Fruit fly (Drosophila melanogaster): ENCODE results near the gene unc-45.
"Not testable (repeated sequence)": the region's sequence is repeated elsewhere in the genome, so short reads cannot be mapped to it uniquely, and the experiment has no call there.

Gene unc-45

DNA sequence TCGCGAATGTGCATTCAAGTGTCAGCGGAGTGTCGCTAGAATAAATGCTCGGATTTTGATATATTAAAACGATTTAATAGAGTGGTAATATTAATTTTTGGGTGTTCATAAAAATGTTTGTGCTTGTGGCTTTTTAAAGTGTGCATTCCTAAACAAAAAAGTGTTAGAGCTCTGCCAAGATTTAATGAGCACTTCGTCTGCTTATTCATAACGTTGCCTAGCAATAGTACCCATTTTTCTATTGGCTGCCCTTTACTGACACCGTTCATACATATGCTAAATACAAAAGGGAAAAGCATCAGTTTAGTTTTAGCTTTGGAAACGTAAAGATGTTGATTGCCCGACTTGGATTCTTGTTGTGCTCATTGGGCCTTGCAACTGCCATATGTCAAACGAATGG is 16.3 kb downstream of the unc-45 start, which contains the start of gene CG43061:
TSS of gene CG43061 (plus strand) at position 301 of the 400 bp plus-strand sequence.
- not testable (repeated sequence) for TF ChIP-seq CG15710, CG9948, gl (tag; optimal IDR thresholded peaks at IDR 0.05)

DNA sequence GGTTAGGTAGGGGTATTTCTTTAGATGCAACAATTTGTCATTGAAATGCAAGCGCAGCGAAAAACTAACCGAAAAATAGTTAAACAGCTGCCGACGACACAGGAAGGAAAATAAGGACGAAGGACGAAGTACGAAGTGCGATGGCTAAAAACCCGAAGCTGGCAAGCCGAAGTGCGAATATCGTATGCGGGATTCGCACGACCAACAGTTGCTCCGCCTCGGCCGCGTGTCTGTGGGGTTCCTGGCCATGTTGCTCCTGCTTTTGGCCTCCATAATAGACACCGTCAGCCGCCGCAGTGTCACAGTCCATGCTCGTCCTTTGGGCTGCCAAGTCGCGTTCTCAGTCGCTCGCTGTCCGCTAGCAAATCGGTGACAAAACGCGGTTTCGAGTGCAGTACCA is 25.9 kb downstream of the unc-45 start, which contains the start of gene mAChR-B:
TSS of gene mAChR-B (plus strand) at position 301 of the 400 bp plus-strand sequence.
- no peak for TF ChIP-seq Pif1A (GFP tag; optimal IDR thresholded peaks at IDR 0.05)
- TF ChIP-seq D1 (tag; optimal IDR thresholded peaks at IDR 0.05), result no peak
- TF ChIP-seq CG14655 (GFP tag; optimal IDR thresholded peaks at IDR 0.05), result no peak

DNA sequence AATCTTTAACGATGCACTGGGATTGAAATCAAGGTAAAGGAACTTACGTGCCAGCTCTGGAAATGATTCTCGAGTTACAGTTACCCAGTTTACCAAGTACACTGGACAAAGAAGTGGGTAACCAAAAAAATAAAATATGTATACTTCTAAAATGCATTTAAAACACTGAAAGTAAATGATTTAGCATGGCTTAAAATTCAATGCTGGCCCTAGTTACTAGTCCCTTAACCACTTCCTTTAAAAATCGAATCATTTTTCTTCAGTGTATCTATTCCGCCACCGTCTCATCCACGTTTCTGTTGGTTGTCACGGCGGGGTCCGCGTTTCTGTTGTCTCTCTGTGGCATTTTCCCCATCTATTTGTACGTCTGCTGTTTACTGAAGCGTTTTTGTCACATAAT is 39.5 kb downstream of the unc-45 start:
- no peak for TF ChIP-seq CG34367 (tag; optimal IDR thresholded peaks at IDR 0.05)
- peak; percentile 31 for TF ChIP-seq CG9948 (tag; optimal IDR thresholded peaks at IDR 0.05)
- peak; percentile 6 for TF ChIP-seq CG8301 (tag; optimal IDR thresholded peaks at IDR 0.05)
- TF ChIP-seq CG32121 (GFP tag; IDR thresholded peaks at IDR 0.05), result no peak
- TF ChIP-seq CG13204 (GFP tag; optimal IDR thresholded peaks at IDR 0.05), result no peak
- TF ChIP-seq Pif1B (GFP tag; optimal IDR thresholded peaks at IDR 0.05), result no peak
- TF ChIP-seq gl (tag; optimal IDR thresholded peaks at IDR 0.05), result no peak
- no peak for TF ChIP-seq CG12605 (GFP tag; IDR thresholded peaks at IDR 0.05)
- TF ChIP-seq Ets98B (GFP tag; IDR thresholded peaks at IDR 0.05), result no peak
- peak; percentile 42 for TF ChIP-seq CG14655 (GFP tag; optimal IDR thresholded peaks at IDR 0.05)
- TF ChIP-seq D1 (tag; optimal IDR thresholded peaks at IDR 0.05), result no peak
- TF ChIP-seq CG17806 (tag; optimal IDR thresholded peaks at IDR 0.05), result peak; percentile 13
- no peak for TF ChIP-seq EcR (GFP tag; optimal IDR thresholded peaks at IDR 0.05)
- peak; percentile 47; the same call in 2 of the 3 replicates for TF ChIP-seq CG4496 (GFP tag; IDR thresholded peaks at IDR 0.05)
- TF ChIP-seq CG10348 (GFP tag; IDR thresholded peaks at IDR 0.05), result no peak
- no peak for TF ChIP-seq rn (GFP tag; IDR thresholded peaks at IDR 0.05)
- TF ChIP-seq Pif1A (GFP tag; optimal IDR thresholded peaks at IDR 0.05), result peak; percentile 49
- TF ChIP-seq fd96Ca (GFP tag; IDR thresholded peaks at IDR 0.05), result 0 out of 3 replicates have a peak, but pooled peaks have one; percentile 24
- no peak for TF ChIP-seq Snoo (tag; optimal IDR thresholded peaks at IDR 0.05)
- peak; percentile 23 for TF ChIP-seq CG8159 (tag; optimal IDR thresholded peaks at IDR 0.05)
- TF ChIP-seq CG15710 (tag; optimal IDR thresholded peaks at IDR 0.05), result peak; percentile 3

DNA sequence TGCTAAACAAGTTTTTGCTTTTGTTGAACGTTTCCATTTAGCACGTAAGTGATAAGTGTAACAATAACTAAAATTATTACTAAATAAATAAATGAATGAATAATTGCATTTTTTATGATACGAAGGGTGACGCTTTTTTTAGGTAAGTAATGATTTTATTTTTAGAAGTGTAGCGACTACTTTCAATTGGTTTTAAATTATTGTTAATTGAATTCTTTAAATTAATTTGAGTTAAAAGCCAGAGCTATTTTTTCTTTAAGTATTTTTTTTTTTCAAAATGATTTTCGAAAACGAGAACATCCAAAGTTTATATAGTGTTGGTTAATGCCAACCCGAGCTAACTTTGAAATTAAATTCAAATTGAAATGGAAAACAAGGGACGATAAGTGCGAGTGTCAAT is 53.9 kb downstream of the unc-45 start, which contains the start of gene CG7910:
TSS of gene CG7910 (plus strand) at position 301 of the 400 bp plus-strand sequence.
- TF ChIP-seq CG8301 (tag; optimal IDR thresholded peaks at IDR 0.05) (no peak), Pif1B (GFP tag; optimal IDR thresholded peaks at IDR 0.05) (no peak), CG9948 (tag; optimal IDR thresholded peaks at IDR 0.05) (no peak), fd96Ca (GFP tag; IDR thresholded peaks at IDR 0.05) (no peak), CG10348 (GFP tag; IDR thresholded peaks at IDR 0.05) (no peak), CG13204 (GFP tag; optimal IDR thresholded peaks at IDR 0.05) (no peak), Ets98B (GFP tag; IDR thresholded peaks at IDR 0.05) (no peak), CG15710 (tag; optimal IDR thresholded peaks at IDR 0.05) (no peak), CG34367 (tag; optimal IDR thresholded peaks at IDR 0.05) (no peak), CG32121 (GFP tag; IDR thresholded peaks at IDR 0.05) (no peak), CG12605 (GFP tag; IDR thresholded peaks at IDR 0.05) (no peak), Pif1A (GFP tag; optimal IDR thresholded peaks at IDR 0.05) (no peak), Snoo (tag; optimal IDR thresholded peaks at IDR 0.05) (no peak), CG14655 (GFP tag; optimal IDR thresholded peaks at IDR 0.05) (no peak), D1 (tag; optimal IDR thresholded peaks at IDR 0.05) (no peak)

Measured in whole organism, pupa.